Worm (Caenorhabditis elegans) whole organism, dauer: ENCODE data around the gene math-1.

Experiments used
- unc-62 ChIP-seq: sonication (generic microtip); optimal IDR thresholded peaks from 2 replicates; lab custom pipeline; 2017; ENCODE audit warnings: missing biosample characterization, missing genetic modification reagents, missing genetic modification characterization

Gene math-1

ce11 chrII:1996237-1996636, 50.2 kb downstream of the math-1 start, which contains the start of gene math-20:
TSS of gene math-20 (plus strand) at chrII:1996537.
- TF ChIP-seq unc-62 (GFP tag; lab: Kevin White, UChicago), result no peak
